Fruit fly (Drosophila melanogaster) whole organism, embryonic: Measurements from ENCODE around the gene mask.

Source experiments
- BEAF-32 ChIP-seq: fragments of 200-800 bp; sonication (Bioruptor generic); optimal IDR thresholded peaks from 3 replicates; lab custom pipeline; 2017; ENCODE audit warnings: missing biosample characterization, missing genetic modification characterization, mild to moderate bottlenecking, moderate library complexity, missing genetic modification reagents
- Bdp1 ChIP-seq: fragments of 200-800 bp; sonication (Bioruptor generic); optimal IDR thresholded peaks from 3 replicates; lab custom pipeline; 2016; ENCODE audit warnings: missing biosample characterization, missing genetic modification characterization
- CG10147 ChIP-seq: fragments of 200-800 bp; sonication (Bioruptor generic); optimal IDR thresholded peaks from 2 replicates; lab custom pipeline; 2019; ENCODE audit warnings: missing biosample characterization, mild to moderate bottlenecking, missing genetic modification characterization, moderate library complexity
- CG10209 ChIP-seq: fragments of 200-800 bp; sonication (Bioruptor generic); optimal IDR thresholded peaks from 3 replicates; lab custom pipeline; 2017; ENCODE audit warnings: missing biosample characterization, mild to moderate bottlenecking, missing genetic modification characterization, missing genetic modification reagents
- CG10274 ChIP-seq: fragments of 200-800 bp; sonication (Bioruptor generic); optimal IDR thresholded peaks from 3 replicates; lab custom pipeline; 2017; ENCODE audit warnings: missing biosample characterization, mild to moderate bottlenecking, missing genetic modification characterization
- CG10543 ChIP-seq: fragments of 200-800 bp; sonication (Bioruptor generic); optimal IDR thresholded peaks from 3 replicates; lab custom pipeline; 2017; ENCODE audit warnings: missing biosample characterization, mild to moderate bottlenecking, missing genetic modification characterization, moderate library complexity
- CG10979 ChIP-seq: fragments of 200-800 bp; sonication (Bioruptor generic); optimal IDR thresholded peaks from 2 replicates; lab custom pipeline; 2018; ENCODE audit warnings: missing biosample characterization, mild to moderate bottlenecking, missing genetic modification characterization, moderate library complexity
- CG13775 ChIP-seq: fragments of 200-800 bp; sonication (Bioruptor generic); optimal IDR thresholded peaks from 3 replicates; lab custom pipeline; 2017; ENCODE audit warnings: missing biosample characterization, mild to moderate bottlenecking, missing genetic modification characterization
- CG14710 ChIP-seq: fragments of 200-800 bp; sonication (Bioruptor generic); optimal IDR thresholded peaks from 3 replicates; lab custom pipeline; 2019; ENCODE audit warnings: missing biosample characterization, mild to moderate bottlenecking, missing genetic modification characterization, moderate library complexity
- CG15011 ChIP-seq: fragments of 200-800 bp; sonication (Bioruptor generic); optimal IDR thresholded peaks from 3 replicates; lab custom pipeline; 2018; ENCODE audit warnings: missing biosample characterization, mild to moderate bottlenecking, missing genetic modification characterization
- CG15269 ChIP-seq: fragments of 200-800 bp; sonication (Bioruptor generic); optimal IDR thresholded peaks from 2 replicates; lab custom pipeline; 2018; ENCODE audit warnings: missing biosample characterization, mild to moderate bottlenecking, missing genetic modification characterization, moderate library complexity
- CG15601 ChIP-seq: fragments of 200-800 bp; sonication (Bioruptor generic); optimal IDR thresholded peaks from 3 replicates; lab custom pipeline; 2019; ENCODE audit warnings: missing biosample characterization, mild to moderate bottlenecking, missing genetic modification characterization, moderate library complexity
- CG1647 ChIP-seq: fragments of 200-800 bp; sonication (Bioruptor generic); optimal IDR thresholded peaks from 3 replicates; lab custom pipeline; 2016; ENCODE audit warnings: missing biosample characterization, missing genetic modification characterization
- CG2116 ChIP-seq: fragments of 200-800 bp; sonication (Bioruptor generic); optimal IDR thresholded peaks from 3 replicates; lab custom pipeline; 2018; ENCODE audit warnings: missing biosample characterization, mild to moderate bottlenecking, missing genetic modification characterization
- CG34376 ChIP-seq: fragments of 200-800 bp; sonication (Bioruptor generic); optimal IDR thresholded peaks from 2 replicates; lab custom pipeline; 2018; ENCODE audit warnings: missing biosample characterization, mild to moderate bottlenecking, missing genetic modification characterization
- CG4360 ChIP-seq: fragments of 200-800 bp; sonication (Bioruptor generic); IDR thresholded peaks from 2 replicates; pipeline ENCODE4 v1.3.6; 2022; ENCODE audit warnings: missing biosample characterization, missing genetic modification characterization
- CG4707 ChIP-seq: fragments of 200-800 bp; sonication (Bioruptor generic); optimal IDR thresholded peaks from 2 replicates; lab custom pipeline; 2018; ENCODE audit warnings: missing biosample characterization, mild to moderate bottlenecking, missing genetic modification characterization, moderate library complexity
- CG6765 ChIP-seq: fragments of 200-800 bp; sonication (Bioruptor generic); optimal IDR thresholded peaks from 3 replicates; lab custom pipeline; 2017; ENCODE audit warnings: missing biosample characterization, mild to moderate bottlenecking, missing genetic modification characterization
- CG9727 ChIP-seq: fragments of 200-800 bp; sonication (Bioruptor generic); optimal IDR thresholded peaks from 3 replicates; lab custom pipeline; 2017; ENCODE audit warnings: missing biosample characterization, mild to moderate bottlenecking, missing genetic modification characterization
- Chrac-16 ChIP-seq: fragments of 200-800 bp; sonication (Bioruptor generic); optimal IDR thresholded peaks from 3 replicates; lab custom pipeline; 2016; ENCODE audit warnings: missing biosample characterization, missing genetic modification characterization
- D19A ChIP-seq: fragments of 200-800 bp; optimal IDR thresholded peaks from 3 replicates; lab custom pipeline; 2019; ENCODE audit warnings: missing biosample characterization, mild to moderate bottlenecking, missing genetic modification characterization, moderate library complexity
- Dll ChIP-seq: fragments of 200-800 bp; sonication (Bioruptor generic); IDR thresholded peaks from 4 replicates; pipeline ENCODE4 v1.3.6; 2022; ENCODE audit warnings: missing biosample characterization, missing genetic modification characterization; ENCODE audit not compliant: partially characterized antibody
- ERR ChIP-seq: fragments of 200-800 bp; sonication (Bioruptor generic); optimal IDR thresholded peaks from 2 replicates; lab custom pipeline; 2016; ENCODE audit warnings: missing biosample characterization, missing genetic modification characterization
- Eip74EF ChIP-seq, 2 experiments: fragments of 200-800 bp in 1 of 2; fragments of >200 bp in 1 of 2; sonication (Bioruptor generic) in 1 of 2; optimal IDR thresholded peaks; 2 replicates each; lab custom pipeline; 2017 to 2019; ENCODE audit warnings: missing biosample characterization in 2 of 2, missing genetic modification characterization in 2 of 2, mild to moderate bottlenecking in 1 of 2, moderate library complexity in 1 of 2
- Fer2 ChIP-seq: fragments of 200-800 bp; sonication (Bioruptor generic); optimal IDR thresholded peaks from 2 replicates; lab custom pipeline; 2018; ENCODE audit warnings: missing biosample characterization, mild to moderate bottlenecking, missing genetic modification characterization, moderate library complexity
- HHEX ChIP-seq: fragments of 200-800 bp; sonication (Bioruptor generic); optimal IDR thresholded peaks from 3 replicates; lab custom pipeline; 2017; ENCODE audit warnings: missing biosample characterization, mild to moderate bottlenecking, missing genetic modification characterization, missing genetic modification reagents
- HLH4C ChIP-seq: fragments of 200-800 bp; sonication (Bioruptor generic); IDR thresholded peaks from 3 replicates; pipeline ENCODE4 v1.3.6; 2022; ENCODE audit warnings: missing biosample characterization, missing genetic modification characterization; ENCODE audit not compliant: partially characterized antibody
- HmgZ ChIP-seq: fragments of 200-800 bp; sonication (Bioruptor generic); optimal IDR thresholded peaks from 2 replicates; lab custom pipeline; 2018; ENCODE audit warnings: missing biosample characterization, mild to moderate bottlenecking, missing genetic modification characterization
- MTF-1 ChIP-seq: fragments of 200-800 bp; sonication (Bioruptor generic); optimal IDR thresholded peaks from 2 replicates; lab custom pipeline; 2018; ENCODE audit warnings: missing biosample characterization, mild to moderate bottlenecking, missing genetic modification characterization, borderline replicate concordance
- Opbp ChIP-seq: fragments of 200-800 bp; sonication (Bioruptor generic); IDR thresholded peaks from 3 replicates; pipeline ENCODE4 v1.3.6; 2022; ENCODE audit warnings: missing biosample characterization, missing genetic modification characterization; ENCODE audit not compliant: partially characterized antibody
- Usf ChIP-seq: fragments of 200-800 bp; sonication (Bioruptor generic); optimal IDR thresholded peaks from 2 replicates; lab custom pipeline; 2017; ENCODE audit warnings: missing genotype, missing biosample characterization, missing genetic modification characterization
- Xrp1 ChIP-seq: fragments of 200-800 bp; sonication (Bioruptor generic); IDR thresholded peaks from 2 replicates; pipeline ENCODE4 v1.3.6; 2022; ENCODE audit warnings: missing biosample characterization, missing genetic modification characterization
- amos ChIP-seq: fragments of 200-800 bp; sonication (Bioruptor generic); IDR thresholded peaks from 2 replicates; pipeline ENCODE4 v1.3.6; 2022; ENCODE audit warnings: missing biosample characterization, missing genetic modification characterization; ENCODE audit not compliant: partially characterized antibody
- chm ChIP-seq: fragments of 200-800 bp; sonication (Bioruptor generic); IDR thresholded peaks from 2 replicates; pipeline ENCODE4 v1.3.6; 2022; ENCODE audit warnings: missing biosample characterization, missing genetic modification characterization
- crol ChIP-seq: fragments of 200-800 bp; sonication (Bioruptor generic); IDR thresholded peaks from 2 replicates; pipeline ENCODE4 v1.3.6; 2022; ENCODE audit warnings: missing biosample characterization, missing genetic modification characterization
- dmrt99B ChIP-seq: fragments of 200-800 bp; sonication (Bioruptor generic); optimal IDR thresholded peaks from 2 replicates; lab custom pipeline; 2018; ENCODE audit warnings: missing biosample characterization, mild to moderate bottlenecking, missing genetic modification characterization, moderate library complexity
- gcm ChIP-seq: fragments of 200-800 bp; sonication (Bioruptor generic); optimal IDR thresholded peaks from 2 replicates; lab custom pipeline; 2019; ENCODE audit warnings: missing biosample characterization, mild to moderate bottlenecking, missing genetic modification characterization, moderate library complexity
- gfzf ChIP-seq: fragments of 200-800 bp; sonication (Bioruptor generic); optimal IDR thresholded peaks from 2 replicates; lab custom pipeline; 2016; ENCODE audit warnings: missing biosample characterization, mild to moderate bottlenecking, missing genetic modification characterization, moderate library complexity
- gt ChIP-seq: fragments of 200-800 bp; sonication (Bioruptor generic); IDR thresholded peaks from 2 replicates; pipeline ENCODE4 v1.3.6; 2022; ENCODE audit warnings: missing biosample characterization, missing genetic modification characterization
- jigr1 ChIP-seq: fragments of 200-800 bp; sonication (Bioruptor generic); IDR thresholded peaks from 3 replicates; pipeline ENCODE4 v1.3.6; 2022; ENCODE audit warnings: missing biosample characterization, missing genetic modification characterization
- jumu ChIP-seq: fragments of 200-800 bp; sonication (Bioruptor generic); optimal IDR thresholded peaks from 3 replicates; lab custom pipeline; 2016; ENCODE audit warnings: missing biosample characterization, missing genetic modification characterization
- lilli ChIP-seq: fragments of 200-800 bp; sonication (Bioruptor generic); optimal IDR thresholded peaks from 3 replicates; lab custom pipeline; 2016; ENCODE audit warnings: missing biosample characterization, missing genetic modification characterization
- oc ChIP-seq: fragments of 200-800 bp; sonication (Bioruptor generic); optimal IDR thresholded peaks from 2 replicates; lab custom pipeline; 2018; ENCODE audit warnings: missing biosample characterization, mild to moderate bottlenecking, missing genetic modification characterization, moderate library complexity
- pita ChIP-seq: fragments of 200-800 bp; sonication (Bioruptor generic); optimal IDR thresholded peaks from 2 replicates; lab custom pipeline; 2017; ENCODE audit warnings: missing biosample characterization, mild to moderate bottlenecking, missing genetic modification characterization
- sd ChIP-seq: fragments of 200-800 bp; sonication (Bioruptor generic); optimal IDR thresholded peaks from 3 replicates; lab custom pipeline; 2018; ENCODE audit warnings: missing biosample characterization, mild to moderate bottlenecking, missing genetic modification characterization, moderate library complexity
- sens ChIP-seq: fragments of 200-800 bp; sonication (Bioruptor generic); peaks from one replicate; lab custom pipeline; 2016; ENCODE audit warnings: missing biosample characterization, missing genetic modification characterization
- shn ChIP-seq: fragments of 200-800 bp; sonication (Bioruptor generic); optimal IDR thresholded peaks from 3 replicates; lab custom pipeline; 2016; ENCODE audit warnings: missing biosample characterization, missing genetic modification characterization
- sr ChIP-seq: fragments of 200-800 bp; sonication (Bioruptor generic); IDR thresholded peaks from 3 replicates; pipeline ENCODE4 v1.3.6; 2022; ENCODE audit warnings: missing biosample characterization, missing genetic modification characterization
- stc ChIP-seq: fragments of 200-800 bp; sonication (Bioruptor generic); IDR thresholded peaks from 2 replicates; pipeline ENCODE4 v1.3.6; 2022; ENCODE audit warnings: missing biosample characterization, missing genetic modification characterization

Gene mask

dm6 chr3R:24271071-24271470, 40.7 kb downstream of the mask start, which contains the start of gene jar (continued):
- TF ChIP-seq Fer2 (tag; lab: Kevin White, UChicago), result no peak
- no peak for TF ChIP-seq CG6765 (GFP tag; lab: Kevin White, UChicago)
- peak; percentile 57 for TF ChIP-seq stc (GFP tag; lab: Robert Waterston, UW)
- TF ChIP-seq CG10543 (GFP tag; lab: Kevin White, UChicago), result peak; percentile 71
- TF ChIP-seq gcm (GFP tag; lab: Kevin White, UChicago), result peak; percentile 63
- TF ChIP-seq Opbp (GFP tag; lab: Robert Waterston, UW), result peak; percentile 95
- TF ChIP-seq gfzf (GFP tag; lab: Kevin White, UChicago), result peak; percentile 65
- TF ChIP-seq amos, result peak; percentile 95
- TF ChIP-seq jigr1 (GFP tag; lab: Robert Waterston, UW), result no peak
- peak; percentile 90 for TF ChIP-seq sens (GFP tag; lab: Kevin White, UChicago)
- no peak for TF ChIP-seq shn (GFP tag; lab: Kevin White, UChicago)
- TF ChIP-seq CG13775 (GFP tag; lab: Kevin White, UChicago), result peak; percentile 4
- peak; percentile 47 for TF ChIP-seq CG10209 (GFP tag; lab: Kevin White, UChicago)
- TF ChIP-seq CG15269 (tag; lab: Kevin White, UChicago), result peak; percentile 50
- 0 out of 2 replicates have a peak, but pooled peaks have one; percentile 9 for TF ChIP-seq crol
- TF ChIP-seq Xrp1 (GFP tag; lab: Robert Waterston, UW), result peak; percentile 42; the same call in 1 of the 2 replicates
- TF ChIP-seq CG15011 (GFP tag; lab: Kevin White, UChicago), result no peak
- peak in 1 of 2 experiments; percentile 60 for TF ChIP-seq Eip74EF (GFP tag; optimal IDR thresholded peaks at IDR 0.05; lab: Kevin White, UChicago)
- TF ChIP-seq chm (GFP tag; lab: Robert Waterston, UW), result peak; percentile 89
- peak; percentile 34 for TF ChIP-seq D19A (tag; lab: Kevin White, UChicago)
- peak; percentile 66 for TF ChIP-seq CG10147 (GFP tag; lab: Kevin White, UChicago)
- TF ChIP-seq CG10979, result peak; percentile 35
- no peak for TF ChIP-seq CG10274 (GFP tag; lab: Kevin White, UChicago)
- peak; percentile 79 for TF ChIP-seq CG34376 (GFP tag; lab: Kevin White, UChicago)
- TF ChIP-seq HHEX, result peak; percentile 28
- TF ChIP-seq Chrac-16 (GFP tag; lab: Kevin White, UChicago), result no peak
- peak; percentile 51 for TF ChIP-seq MTF-1 (GFP tag; lab: Kevin White, UChicago)
- TF ChIP-seq BEAF-32 (GFP tag; lab: Kevin White, UChicago), result peak; percentile 96
- TF ChIP-seq CG9727 (GFP tag; lab: Kevin White, UChicago), result peak; percentile 44
- peak; percentile 68 for TF ChIP-seq HmgZ (tag; lab: Kevin White, UChicago)
- TF ChIP-seq CG1647 (GFP tag; lab: Kevin White, UChicago), result peak; percentile 6
- peak; percentile 6 for TF ChIP-seq ERR (GFP tag; lab: Kevin White, UChicago)
- no peak for TF ChIP-seq pita (GFP tag; lab: Kevin White, UChicago)
- TF ChIP-seq oc (tag; lab: Kevin White, UChicago), result peak; percentile 49
- TF ChIP-seq dmrt99B (tag; lab: Kevin White, UChicago), result peak; percentile 14
- peak; percentile 64 for TF ChIP-seq Bdp1 (GFP tag; lab: Kevin White, UChicago)
- TF ChIP-seq jumu (GFP tag; lab: Kevin White, UChicago), result no peak
- peak; percentile 48 for TF ChIP-seq sd
- TF ChIP-seq CG4360 (GFP tag; lab: Robert Waterston, UW), result peak; percentile 99
- TF ChIP-seq CG15601 (tag; lab: Kevin White, UChicago), result peak; percentile 37
- peak; percentile 71 for TF ChIP-seq CG14710 (tag; lab: Kevin White, UChicago)
- no peak for TF ChIP-seq Usf
- peak; percentile 29 for TF ChIP-seq CG4707
- TF ChIP-seq Dll (GFP tag; lab: Robert Waterston, UW), result peak; percentile 92
- peak; percentile 83 for TF ChIP-seq CG2116
- peak; percentile 12 for TF ChIP-seq lilli (GFP tag; lab: Kevin White, UChicago)
- TF ChIP-seq HLH4C (GFP tag; lab: Robert Waterston, UW), result peak; percentile 73
- no peak for TF ChIP-seq gt (GFP tag; lab: Robert Waterston, UW)
- TF ChIP-seq sr (GFP tag; lab: Robert Waterston, UW), result 0 out of 3 replicates have a peak, but pooled peaks have one; percentile 41
